Fruit fly (Drosophila melanogaster) whole organism, adult: Measurements from ENCODE around the gene CG43693.

Experiments
- CG11617 ChIP-seq: fragments of 200-800 bp; sonication (Bioruptor generic); optimal IDR thresholded peaks from 2 replicates; lab custom pipeline; 2017; ENCODE audit warnings: mild to moderate bottlenecking, missing biosample characterization, missing genetic modification reagents, missing genetic modification characterization
- CG14711 ChIP-seq: fragments of 200-800 bp; sonication (Bioruptor generic); optimal IDR thresholded peaks from 2 replicates; lab custom pipeline; 2018; ENCODE audit warnings: missing biosample characterization, mild to moderate bottlenecking, missing genetic modification characterization, moderate library complexity
- CG33017 ChIP-seq: fragments of 200-800 bp; sonication (Bioruptor generic); optimal IDR thresholded peaks from 2 replicates; lab custom pipeline; 2018; ENCODE audit warnings: missing biosample characterization, mild to moderate bottlenecking, missing genetic modification characterization, moderate library complexity
- CG7045 ChIP-seq: fragments of 200-800 bp; sonication (Bioruptor generic); optimal IDR thresholded peaks from 2 replicates; lab custom pipeline; 2017; ENCODE audit warnings: missing biosample characterization, mild to moderate bottlenecking, missing genetic modification characterization
- Clk ChIP-seq: fragments of 200-800 bp; sonication (Bioruptor generic); optimal IDR thresholded peaks from 2 replicates; lab custom pipeline; 2017; ENCODE audit warnings: missing biosample characterization, missing genetic modification characterization
- Crg-1 ChIP-seq: fragments of 200-800 bp; sonication (Bioruptor generic); optimal IDR thresholded peaks from 2 replicates; lab custom pipeline; 2016; ENCODE audit warnings: missing biosample characterization, missing genetic modification characterization
- bab1 ChIP-seq: fragments of 200-800 bp; sonication (Bioruptor generic); optimal IDR thresholded peaks from 3 replicates; lab custom pipeline; 2019; ENCODE audit warnings: missing biosample characterization, mild to moderate bottlenecking, missing genetic modification characterization, moderate library complexity
- cnc ChIP-seq, 2 experiments: fragments of >200 bp; optimal IDR thresholded peaks; 2 replicates each; lab custom pipeline; 2017
- kay ChIP-seq: fragments of 200-800 bp; sonication (Bioruptor generic); peaks from one replicate; lab custom pipeline; 2016; ENCODE audit warnings: missing biosample characterization, missing genetic modification characterization, borderline replicate concordance
- ovo ChIP-seq: fragments of 200-800 bp; sonication (Bioruptor generic); optimal IDR thresholded peaks from 2 replicates; lab custom pipeline; 2016; ENCODE audit warnings: missing biosample characterization, missing genetic modification characterization
- pad ChIP-seq: fragments of 200-800 bp; sonication (Bioruptor generic); optimal IDR thresholded peaks from 3 replicates; lab custom pipeline; 2017; ENCODE audit warnings: missing biosample characterization, missing genetic modification characterization, mild to moderate bottlenecking, moderate library complexity, missing genetic modification reagents
- toe ChIP-seq: fragments of 200-800 bp; sonication (Bioruptor generic); optimal IDR thresholded peaks from 2 replicates; lab custom pipeline; 2016; ENCODE audit warnings: missing biosample characterization, missing genetic modification characterization

dm6 chr3L:11045009-11045408 is 6.2 kb downstream of the CG43693 start:
- TF ChIP-seq ovo (GFP tag; lab: Kevin White, UChicago) (no peak), kay (GFP tag; lab: Kevin White, UChicago) (no peak), pad (GFP tag; lab: Kevin White, UChicago) (no peak), Clk (GFP tag; lab: Kevin White, UChicago) (no peak), bab1 (GFP tag; lab: Kevin White, UChicago) (no peak), cnc (optimal IDR thresholded peaks at IDR 0.05; lab: Kevin White, UChicago) (no peak), CG11617 (GFP tag; lab: Kevin White, UChicago) (no peak), CG14711 (no peak), toe (GFP tag; lab: Kevin White, UChicago) (no peak), CG7045 (no peak), CG33017 (tag; lab: Kevin White, UChicago) (no peak), Crg-1 (GFP tag; lab: Kevin White, UChicago) (no peak)
